Fruit fly (Drosophila melanogaster) whole organism, prepupa: Measurements from ENCODE around the gene CG43062.

ENCODE experiments used
- Blimp-1 ChIP-seq: fragments of 200-800 bp; sonication (Bioruptor generic); optimal IDR thresholded peaks from 3 replicates; lab custom pipeline; 2017; ENCODE audit warnings: missing biosample characterization, missing genetic modification characterization, mild to moderate bottlenecking, moderate library complexity, missing genetic modification reagents
- CG10631 ChIP-seq: fragments of 200-800 bp; sonication (Bioruptor generic); optimal IDR thresholded peaks from 2 replicates; lab custom pipeline; 2016; ENCODE audit warnings: missing biosample characterization, missing genetic modification characterization
- CG10669 ChIP-seq: fragments of 200-800 bp; sonication (Bioruptor generic); optimal IDR thresholded peaks from 3 replicates; lab custom pipeline; 2018; ENCODE audit warnings: missing biosample characterization, mild to moderate bottlenecking, missing genetic modification characterization, moderate library complexity
- CG11294 ChIP-seq: fragments of 200-800 bp; sonication (Bioruptor generic); IDR thresholded peaks from 2 replicates; pipeline ENCODE4 v1.3.6; 2022; ENCODE audit warnings: missing biosample characterization, missing genetic modification characterization
- CG11762 ChIP-seq: fragments of 200-800 bp; sonication (Bioruptor generic); optimal IDR thresholded peaks from 3 replicates; lab custom pipeline; 2016; ENCODE audit warnings: missing biosample characterization, missing genetic modification characterization; ENCODE audit not compliant: insufficient read depth
- CG11902 ChIP-seq: fragments of 200-800 bp; sonication (Bioruptor generic); optimal IDR thresholded peaks from 3 replicates; lab custom pipeline; 2016; ENCODE audit warnings: missing biosample characterization, missing genetic modification characterization
- CG15336 ChIP-seq: fragments of 200-800 bp; sonication (Bioruptor generic); IDR thresholded peaks from 2 replicates; pipeline ENCODE4 v1.3.6; 2022; ENCODE audit warnings: missing biosample characterization, missing genetic modification characterization
- CG16779 ChIP-seq: fragments of 200-800 bp; sonication (Bioruptor generic); optimal IDR thresholded peaks from 3 replicates; lab custom pipeline; 2017; ENCODE audit warnings: missing biosample characterization, mild to moderate bottlenecking, missing genetic modification characterization
- CG3032 ChIP-seq: fragments of 200-800 bp; optimal IDR thresholded peaks from 2 replicates; lab custom pipeline; 2019; ENCODE audit warnings: missing biosample characterization, mild to moderate bottlenecking, missing genetic modification characterization, moderate library complexity
- CG32006 ChIP-seq: fragments of 200-800 bp; sonication (Bioruptor generic); optimal IDR thresholded peaks from 3 replicates; lab custom pipeline; 2017; ENCODE audit warnings: missing biosample characterization, mild to moderate bottlenecking, missing genetic modification characterization
- CG34406 ChIP-seq: fragments of 200-800 bp; sonication (Bioruptor generic); optimal IDR thresholded peaks from 3 replicates; lab custom pipeline; 2016; ENCODE audit warnings: missing biosample characterization, missing genetic modification characterization
- CG3919 ChIP-seq: fragments of 200-800 bp; sonication (Bioruptor generic); optimal IDR thresholded peaks from 3 replicates; lab custom pipeline; 2016; ENCODE audit warnings: missing biosample characterization, missing genetic modification characterization
- CG4318 ChIP-seq: fragments of 200-800 bp; sonication (Bioruptor generic); optimal IDR thresholded peaks from 3 replicates; lab custom pipeline; 2017; ENCODE audit warnings: missing biosample characterization, mild to moderate bottlenecking, missing genetic modification characterization
- CG6276 ChIP-seq: fragments of 200-800 bp; sonication (Bioruptor generic); optimal IDR thresholded peaks from 2 replicates; lab custom pipeline; 2017; ENCODE audit warnings: missing biosample characterization, mild to moderate bottlenecking, missing genetic modification characterization
- CG6792 ChIP-seq: fragments of 200-800 bp; sonication (Bioruptor generic); optimal IDR thresholded peaks from 3 replicates; lab custom pipeline; 2016; ENCODE audit warnings: missing biosample characterization, missing genetic modification characterization
- CG6854 ChIP-seq: fragments of 200-800 bp; sonication (Bioruptor generic); optimal IDR thresholded peaks from 2 replicates; lab custom pipeline; 2017; ENCODE audit warnings: missing biosample characterization, mild to moderate bottlenecking, missing genetic modification characterization
- CG7368 ChIP-seq: fragments of 200-800 bp; sonication (Bioruptor generic); optimal IDR thresholded peaks from 3 replicates; lab custom pipeline; 2016; ENCODE audit warnings: missing biosample characterization, missing genetic modification characterization
- CG8119 ChIP-seq: fragments of 200-800 bp; sonication (Bioruptor generic); IDR thresholded peaks from 3 replicates; pipeline ENCODE4 v1.3.6; 2022; ENCODE audit warnings: missing biosample characterization, missing genetic modification characterization
- CG8632 ChIP-seq: fragments of 200-800 bp; sonication (Bioruptor generic); optimal IDR thresholded peaks from 3 replicates; lab custom pipeline; 2016; ENCODE audit warnings: missing biosample characterization, missing genetic modification characterization
- CG9139 ChIP-seq: fragments of 200-800 bp; sonication (Bioruptor generic); optimal IDR thresholded peaks from 3 replicates; lab custom pipeline; 2017; ENCODE audit warnings: missing biosample characterization, mild to moderate bottlenecking, missing genetic modification characterization
- Eip75B ChIP-seq: fragments of 200-800 bp; sonication (Bioruptor generic); optimal IDR thresholded peaks from 3 replicates; lab custom pipeline; 2016; ENCODE audit warnings: missing biosample characterization, missing genetic modification characterization
- Eip78C ChIP-seq: fragments of 200-800 bp; sonication (Bioruptor generic); peaks from one replicate; lab custom pipeline; 2016; ENCODE audit warnings: missing biosample characterization, missing genetic modification characterization
- Eip93F ChIP-seq: fragments of 200-800 bp; sonication (Bioruptor generic); optimal IDR thresholded peaks from 2 replicates; lab custom pipeline; 2016; ENCODE audit warnings: missing biosample characterization, mild to moderate bottlenecking, missing genetic modification characterization
- Ets96B ChIP-seq: fragments of 200-800 bp; optimal IDR thresholded peaks from 2 replicates; lab custom pipeline; 2019; ENCODE audit warnings: missing biosample characterization, mild to moderate bottlenecking, missing genetic modification characterization, moderate library complexity
- Hr38 ChIP-seq: sonication (Bioruptor generic); optimal IDR thresholded peaks from 2 replicates; lab custom pipeline; 2016; ENCODE audit warnings: missing biosample characterization, missing genetic modification characterization
- Hr39 ChIP-seq: fragments of 200-800 bp; sonication (Bioruptor generic); optimal IDR thresholded peaks from 2 replicates; lab custom pipeline; 2016; ENCODE audit warnings: missing biosample characterization, missing genetic modification characterization
- Hr4 ChIP-seq: fragments of 200-800 bp; sonication (Bioruptor generic); optimal IDR thresholded peaks from 3 replicates; lab custom pipeline; 2016; ENCODE audit warnings: missing biosample characterization, missing genetic modification characterization
- Lpt ChIP-seq: fragments of 200-800 bp; sonication (Bioruptor generic); optimal IDR thresholded peaks from 3 replicates; lab custom pipeline; 2016; ENCODE audit warnings: missing biosample characterization, missing genetic modification characterization
- Met ChIP-seq: fragments of 200-800 bp; sonication (Bioruptor generic); optimal IDR thresholded peaks from 3 replicates; lab custom pipeline; 2016; ENCODE audit warnings: missing biosample characterization, missing genetic modification characterization
- Smox ChIP-seq: fragments of 200-800 bp; sonication (Bioruptor generic); optimal IDR thresholded peaks from 3 replicates; lab custom pipeline; 2016; ENCODE audit warnings: missing biosample characterization, missing genetic modification characterization
- Sox14 ChIP-seq: fragments of 200-800 bp; sonication (Bioruptor generic); optimal IDR thresholded peaks from 3 replicates; lab custom pipeline; 2016; ENCODE audit warnings: missing biosample characterization, missing genetic modification characterization
- Sox15 ChIP-seq: fragments of 200-800 bp; sonication (Bioruptor generic); optimal IDR thresholded peaks from 3 replicates; lab custom pipeline; 2016; ENCODE audit warnings: missing biosample characterization, missing genetic modification characterization
- achi ChIP-seq: fragments of 200-800 bp; sonication (Bioruptor generic); optimal IDR thresholded peaks from 3 replicates; lab custom pipeline; 2016; ENCODE audit warnings: missing biosample characterization, missing genetic modification characterization
- acj6 ChIP-seq: fragments of 200-800 bp; sonication (Bioruptor generic); optimal IDR thresholded peaks from 3 replicates; lab custom pipeline; 2016; ENCODE audit warnings: missing biosample characterization, missing genetic modification characterization
- cyc ChIP-seq: fragments of 200-800 bp; sonication (Bioruptor generic); optimal IDR thresholded peaks from 3 replicates; lab custom pipeline; 2016; ENCODE audit warnings: missing biosample characterization, missing genetic modification characterization
- dac ChIP-seq: fragments of 200-800 bp; sonication (Bioruptor generic); optimal IDR thresholded peaks from 2 replicates; lab custom pipeline; 2017; ENCODE audit warnings: missing biosample characterization, mild to moderate bottlenecking, missing genetic modification characterization
- dsx ChIP-seq: fragments of 200-800 bp; optimal IDR thresholded peaks from 3 replicates; lab custom pipeline; 2019; ENCODE audit warnings: missing biosample characterization, mild to moderate bottlenecking, missing genetic modification characterization, moderate library complexity; ENCODE audit not compliant: poor library complexity, severe bottlenecking
- eg ChIP-seq: fragments of 200-800 bp; sonication (Bioruptor generic); IDR thresholded peaks from 3 replicates; pipeline ENCODE4 v1.3.6; 2022; ENCODE audit warnings: missing biosample characterization, missing genetic modification characterization
- esn ChIP-seq: fragments of 200-800 bp; sonication (Bioruptor generic); optimal IDR thresholded peaks from 2 replicates; lab custom pipeline; 2016; ENCODE audit warnings: missing biosample characterization, mild to moderate bottlenecking, missing genetic modification characterization, moderate library complexity
- fd85E ChIP-seq: fragments of 200-800 bp; sonication (Bioruptor generic); optimal IDR thresholded peaks from 3 replicates; lab custom pipeline; 2016; ENCODE audit warnings: missing biosample characterization, missing genetic modification characterization
- fkh ChIP-seq: fragments of 200-800 bp; sonication (Bioruptor generic); optimal IDR thresholded peaks from 3 replicates; lab custom pipeline; 2017; ENCODE audit warnings: missing biosample characterization, mild to moderate bottlenecking, missing genetic modification characterization, moderate library complexity
- lz ChIP-seq: fragments of 200-800 bp; sonication (Bioruptor generic); optimal IDR thresholded peaks from 3 replicates; lab custom pipeline; 2016; ENCODE audit warnings: missing biosample characterization, missing genetic modification characterization
- pdm3 ChIP-seq: fragments of 200-800 bp; sonication (Bioruptor generic); optimal IDR thresholded peaks from 3 replicates; lab custom pipeline; 2016; ENCODE audit warnings: missing biosample characterization, missing genetic modification characterization
- salr ChIP-seq, 2 experiments: fragments of 200-800 bp; sonication (Bioruptor generic); optimal IDR thresholded peaks; 3 replicates each; lab custom pipeline; 2016 to 2018; ENCODE audit warnings: missing biosample characterization in 2 of 2, missing genetic modification characterization in 2 of 2, mild to moderate bottlenecking in 1 of 2
- svp ChIP-seq: fragments of 200-800 bp; sonication (Bioruptor generic); peaks from one replicate; lab custom pipeline; 2016; ENCODE audit warnings: missing biosample characterization, missing genetic modification characterization
- vri ChIP-seq: fragments of 200-800 bp; sonication (Bioruptor generic); optimal IDR thresholded peaks from 3 replicates; lab custom pipeline; 2016; ENCODE audit warnings: missing biosample characterization, mild to moderate bottlenecking, missing genetic modification characterization

Gene CG43062

DNA sequence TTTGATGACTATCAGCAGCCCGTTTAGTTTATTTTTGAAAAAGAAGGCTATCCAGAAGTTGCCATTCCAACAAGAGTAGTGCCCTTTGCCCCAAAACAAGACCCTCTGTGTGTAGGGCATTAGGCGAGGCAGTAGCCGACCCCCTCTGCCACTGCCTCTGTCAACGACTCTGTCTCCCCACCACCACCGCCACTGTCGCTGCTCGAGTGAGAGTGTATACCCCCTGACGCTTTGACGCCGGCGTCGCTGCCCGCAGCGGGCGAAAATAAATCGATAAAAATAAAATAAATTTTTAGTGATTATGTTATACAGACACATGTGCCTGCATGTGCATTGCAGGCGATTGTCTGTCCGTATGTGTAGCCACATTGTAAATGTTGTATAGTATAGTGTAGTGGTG, 26.9 kb downstream of the CG43062 start:
- no peak for TF ChIP-seq cyc (GFP tag; lab: Kevin White, UChicago)
- TF ChIP-seq CG32006 = peak; percentile 19
- TF ChIP-seq svp = peak; percentile 57
- TF ChIP-seq Eip78C (GFP tag; lab: Kevin White, UChicago) = peak; percentile 50
- TF ChIP-seq CG11902 (GFP tag; lab: Kevin White, UChicago) = no peak
- peak; percentile 41; the same call in 1 of the 3 replicates for TF ChIP-seq eg (GFP tag; lab: Robert Waterston, UW)
- TF ChIP-seq CG11294 (GFP tag; lab: Robert Waterston, UW) = no peak
- TF ChIP-seq achi (GFP tag; lab: Kevin White, UChicago) = no peak
- TF ChIP-seq dsx = peak; percentile 59
- TF ChIP-seq Sox15 (GFP tag; lab: Kevin White, UChicago) = no peak
- no peak for TF ChIP-seq CG7368 (GFP tag; lab: Kevin White, UChicago)
- peak in 1 of 2 experiments; percentile 9 for TF ChIP-seq salr (GFP tag; optimal IDR thresholded peaks at IDR 0.05; lab: Kevin White, UChicago)
- TF ChIP-seq CG6792 (GFP tag; lab: Kevin White, UChicago) = no peak
- TF ChIP-seq Lpt (GFP tag; lab: Kevin White, UChicago) = peak; percentile 17
- TF ChIP-seq, all 60 proteins: peak for 7

- TF ChIP-seq lz (peak; percentile 16), CG15336 (peak; percentile 8; the same call in 1 of the 2 replicates), achi (GFP tag; lab: Kevin White, UChicago) (peak; percentile 80), CG6792 (GFP tag; lab: Kevin White, UChicago) (peak; percentile 65), Ets96B (tag; lab: Kevin White, UChicago) (peak; percentile 42), Lpt (GFP tag; lab: Kevin White, UChicago) (peak; percentile 48), CG6854 (GFP tag; lab: Kevin White, UChicago) (peak; percentile 81), CG11902 (GFP tag; lab: Kevin White, UChicago) (peak; percentile 47), CG8119 (GFP tag; lab: Robert Waterston, UW) (peak; percentile 48), pdm3 (GFP tag; lab: Kevin White, UChicago) (peak; percentile 46), Met (GFP tag; lab: Kevin White, UChicago) (peak; percentile 54), Eip75B (peak; percentile 69), Eip93F (GFP tag; lab: Kevin White, UChicago) (peak; percentile 28), vri (no peak), CG34406 (peak; percentile 61), CG6276 (GFP tag; lab: Kevin White, UChicago) (peak; percentile 53), CG8632 (GFP tag; lab: Kevin White, UChicago) (peak; percentile 69), CG7368 (GFP tag; lab: Kevin White, UChicago) (no peak), Hr38 (GFP tag; lab: Kevin White, UChicago) (no peak), cyc (GFP tag; lab: Kevin White, UChicago) (peak; percentile 24), CG10669 (GFP tag; lab: Kevin White, UChicago) (peak; percentile 7), CG9139 (GFP tag; lab: Kevin White, UChicago) (peak; percentile 63), Hr4 (peak; percentile 67), CG10631 (GFP tag; lab: Kevin White, UChicago) (peak; percentile 68), Blimp-1 (GFP tag; lab: Kevin White, UChicago) (peak; percentile 99), acj6 (GFP tag; lab: Kevin White, UChicago) (peak; percentile 71), Sox14 (GFP tag; lab: Kevin White, UChicago) (peak; percentile 49), dsx (peak; percentile 58), Hr39 (GFP tag; lab: Kevin White, UChicago) (peak; percentile 49), CG11762 (GFP tag; lab: Kevin White, UChicago) (peak; percentile 58), dac (peak; percentile 53), CG16779 (tag; lab: Kevin White, UChicago) (peak; percentile 12), svp (peak; percentile 81), esn (GFP tag; lab: Kevin White, UChicago) (peak; percentile 63), Smox (GFP tag; lab: Kevin White, UChicago) (peak; percentile 38), eg (GFP tag; lab: Robert Waterston, UW) (peak; percentile 61), Sox15 (GFP tag; lab: Kevin White, UChicago) (peak; percentile 77), fd85E (GFP tag; lab: Kevin White, UChicago) (no peak), CG3032 (tag; lab: Kevin White, UChicago) (peak; percentile 46), CG4318 (GFP tag; lab: Kevin White, UChicago) (peak; percentile 79), CG3919 (GFP tag; lab: Kevin White, UChicago) (peak; percentile 65), fkh (GFP tag; lab: Kevin White, UChicago) (no peak)
Observed at dm6 chr3R:11778012-11778865, 28.1 kb downstream of the CG43062 start.
